Worm (Caenorhabditis elegans): ENCODE measurements around the gene F11A5.18.

The F11A5.18 gene

DNA sequence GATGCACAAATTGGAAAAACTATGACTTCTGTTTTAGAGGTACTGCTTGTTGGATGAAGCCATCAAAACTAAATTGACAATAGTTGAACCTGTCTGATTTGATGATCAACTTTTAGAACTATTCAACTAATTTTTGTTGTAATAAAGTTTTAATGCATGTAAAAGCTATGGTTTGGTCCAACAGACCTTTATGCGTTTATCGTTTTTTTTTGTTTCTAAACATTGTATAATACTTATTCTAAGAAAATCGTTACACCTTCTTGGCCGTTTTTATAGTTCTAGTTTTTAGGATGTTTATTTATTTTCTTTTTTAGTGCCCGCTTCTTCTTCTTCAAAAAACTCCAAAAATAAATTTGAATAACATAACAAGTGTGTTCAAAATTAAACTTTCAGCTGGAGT, 39.0 kb upstream of the F11A5.18 start, which contains the start of gene F10A3.12:
Gene F10A3.12, plus strand, starts transcription at position 301 of the 400 bp plus-strand sequence.
- no peak for TF ChIP-seq unc-42 (tag; optimal IDR thresholded peaks at IDR 0.05)
- no peak for TF ChIP-seq K02D7.2 (tag; optimal IDR thresholded peaks at IDR 0.05)
- no peak for TF ChIP-seq che-1 (tag; optimal IDR thresholded peaks at IDR 0.05)
- no peak for TF ChIP-seq mec-3 (tag; optimal IDR thresholded peaks at IDR 0.05; ENCODE audit: borderline replicate concordance)
- TF ChIP-seq ceh-31 (tag; optimal IDR thresholded peaks at IDR 0.05) = no peak
- no peak for TF ChIP-seq ceh-2 (tag; optimal IDR thresholded peaks at IDR 0.05)
- no peak for TF ChIP-seq sox-4 (tag; optimal IDR thresholded peaks at IDR 0.05)
- no peak for TF ChIP-seq madf-2 (tag; optimal IDR thresholded peaks at IDR 0.05)
- no peak for TF ChIP-seq unc-55 (GFP tag; optimal IDR thresholded peaks at IDR 0.05)
- no peak for TF ChIP-seq sox-2 (GFP tag; IDR thresholded peaks at IDR 0.05)
- no peak for TF ChIP-seq hlh-15 (tag; optimal IDR thresholded peaks at IDR 0.05)
- no peak for TF ChIP-seq odd-2 (tag; optimal IDR thresholded peaks at IDR 0.05)
- TF ChIP-seq ceh-9 (tag; optimal IDR thresholded peaks at IDR 0.05) = no peak
- no peak for TF ChIP-seq hlh-6 (tag; optimal IDR thresholded peaks at IDR 0.05)

DNA sequence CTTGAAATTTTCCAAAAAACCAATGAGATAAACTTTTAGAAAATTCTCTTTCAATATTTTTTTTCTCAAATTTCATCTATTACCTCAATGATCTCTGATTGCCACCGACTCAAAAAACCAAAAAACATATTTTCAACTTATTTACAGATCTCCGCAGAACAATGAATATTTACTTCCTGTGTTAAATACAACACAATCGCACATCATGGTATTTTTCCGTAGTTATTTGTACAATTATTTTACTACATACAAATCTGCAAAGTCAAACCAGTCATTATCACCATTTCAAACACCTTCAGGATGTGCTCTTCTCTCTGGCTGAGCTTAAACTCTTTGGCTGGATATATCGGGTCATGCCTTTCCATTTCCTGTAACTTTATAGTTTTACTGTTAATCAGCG, 36.8 kb upstream of the F11A5.18 start, which contains the start of gene str-108:
Gene str-108, plus strand, starts transcription at position 301 of the 400 bp plus-strand sequence.
- TF ChIP-seq ceh-24 (tag; optimal IDR thresholded peaks at IDR 0.05) (no peak), F13H6.1 (tag; optimal IDR thresholded peaks at IDR 0.05) (no peak), tbx-7 (tag; optimal IDR thresholded peaks at IDR 0.05) (no peak), unc-86 (tag; optimal IDR thresholded peaks at IDR 0.05) (no peak), ahr-1 (tag; optimal IDR thresholded peaks at IDR 0.05) (no peak), pax-1 (tag; optimal IDR thresholded peaks at IDR 0.05) (no peak)

DNA sequence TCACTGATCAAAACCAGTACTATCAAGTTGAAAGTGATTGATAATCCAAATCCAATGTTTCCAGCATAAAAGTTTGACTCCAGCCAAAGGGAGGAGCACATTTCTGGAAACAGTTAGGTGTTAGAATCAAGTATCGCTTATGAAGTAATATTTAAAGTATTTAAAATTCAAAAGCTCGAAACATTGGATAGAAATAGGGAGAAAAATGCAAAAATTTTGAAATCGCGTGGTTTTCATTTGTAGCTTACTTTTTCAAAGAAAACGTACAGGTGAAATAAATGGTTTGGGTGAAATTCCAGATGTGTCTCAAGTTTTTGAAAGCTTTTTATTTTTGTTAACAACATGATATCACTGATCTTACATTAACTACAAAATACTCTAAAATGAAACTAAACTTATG, 33.7 kb upstream of the F11A5.18 start, which contains the start of gene str-111:
Gene str-111, minus strand, starts transcription at position 101 of the 400 bp plus-strand sequence.
- no peak for TF ChIP-seq pqm-1 (tag; optimal IDR thresholded peaks at IDR 0.05)
- TF ChIP-seq ceh-6 (GFP tag; optimal IDR thresholded peaks at IDR 0.05) = no peak
- no peak for TF ChIP-seq tbx-7 (tag; optimal IDR thresholded peaks at IDR 0.05)
- no peak for TF ChIP-seq unc-86 (tag; optimal IDR thresholded peaks at IDR 0.05)
- no peak for TF ChIP-seq tbx-2 (tag; optimal IDR thresholded peaks at IDR 0.05)
- TF ChIP-seq odd-2 (tag; optimal IDR thresholded peaks at IDR 0.05) = no peak
- TF ChIP-seq mec-3 (tag; optimal IDR thresholded peaks at IDR 0.05; ENCODE audit: borderline replicate concordance) = no peak
- no peak for TF ChIP-seq lin-11 (tag; optimal IDR thresholded peaks at IDR 0.05)
- TF ChIP-seq dve-1 (tag; optimal IDR thresholded peaks at IDR 0.05) = no peak
- TF ChIP-seq sox-4 (tag; optimal IDR thresholded peaks at IDR 0.05) = no peak
- no peak for TF ChIP-seq fkh-10 (GFP tag; optimal IDR thresholded peaks at IDR 0.05)
- no peak for TF ChIP-seq pag-3 (tag; optimal IDR thresholded peaks at IDR 0.05; ENCODE audit: borderline replicate concordance)
- TF ChIP-seq madf-2 (tag; optimal IDR thresholded peaks at IDR 0.05) = no peak
- TF ChIP-seq nhr-232 (tag; optimal IDR thresholded peaks at IDR 0.05) = no peak
- TF ChIP-seq ceh-9 (tag; optimal IDR thresholded peaks at IDR 0.05) = no peak

DNA sequence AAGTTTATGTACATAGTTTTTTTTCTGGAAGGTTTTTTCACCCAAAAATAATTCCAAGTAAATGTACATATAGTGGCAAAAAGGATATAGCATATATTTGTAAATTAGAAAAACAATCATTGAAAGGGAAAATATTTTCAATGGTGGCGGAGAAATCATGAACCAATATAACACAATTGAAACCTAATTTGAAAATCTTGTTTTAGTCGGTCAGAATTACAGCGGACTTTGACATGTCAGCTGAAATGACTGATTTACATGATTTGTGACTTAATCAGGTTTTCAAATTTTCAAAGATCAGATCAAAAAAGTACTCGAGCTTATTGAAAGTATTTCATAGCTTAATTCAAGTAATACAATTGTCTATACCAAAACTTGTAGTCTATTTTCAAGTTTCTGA, 31.0 kb upstream of the F11A5.18 start, which contains the start of gene K05D4.9:
Gene K05D4.9, minus strand, starts transcription at position 101 of the 400 bp plus-strand sequence.
- TF ChIP-seq madf-2 (tag; optimal IDR thresholded peaks at IDR 0.05) = no peak
- TF ChIP-seq fax-1 (tag; optimal IDR thresholded peaks at IDR 0.05) = no peak
- TF ChIP-seq unc-42 (tag; optimal IDR thresholded peaks at IDR 0.05) = no peak
- no peak for TF ChIP-seq ceh-2 (tag; optimal IDR thresholded peaks at IDR 0.05)
- TF ChIP-seq ttx-3 (tag; optimal IDR thresholded peaks at IDR 0.05) = no peak
- TF ChIP-seq ceh-24 (tag; optimal IDR thresholded peaks at IDR 0.05) = no peak
- no peak for TF ChIP-seq sox-2 (GFP tag; IDR thresholded peaks at IDR 0.05)
- TF ChIP-seq ceh-14 (tag; optimal IDR thresholded peaks at IDR 0.05) = no peak
- no peak for TF ChIP-seq lim-6 (tag; optimal IDR thresholded peaks at IDR 0.05)
- TF ChIP-seq hlh-30 (tag; optimal IDR thresholded peaks at IDR 0.05; ENCODE audit: insufficient read depth) = no peak
- TF ChIP-seq tbx-2 (tag; optimal IDR thresholded peaks at IDR 0.05) = no peak
- TF ChIP-seq fkh-10 (GFP tag; optimal IDR thresholded peaks at IDR 0.05) = no peak
- TF ChIP-seq ceh-34 (tag; optimal IDR thresholded peaks at IDR 0.05) = no peak
- TF ChIP-seq ceh-48 (tag; optimal IDR thresholded peaks at IDR 0.05) = no peak
- TF ChIP-seq ceh-6 (GFP tag; optimal IDR thresholded peaks at IDR 0.05) = no peak
